Comparison of ENCODE assay signal across 4 fruit fly cellular contexts in the genomic region with DNA sequence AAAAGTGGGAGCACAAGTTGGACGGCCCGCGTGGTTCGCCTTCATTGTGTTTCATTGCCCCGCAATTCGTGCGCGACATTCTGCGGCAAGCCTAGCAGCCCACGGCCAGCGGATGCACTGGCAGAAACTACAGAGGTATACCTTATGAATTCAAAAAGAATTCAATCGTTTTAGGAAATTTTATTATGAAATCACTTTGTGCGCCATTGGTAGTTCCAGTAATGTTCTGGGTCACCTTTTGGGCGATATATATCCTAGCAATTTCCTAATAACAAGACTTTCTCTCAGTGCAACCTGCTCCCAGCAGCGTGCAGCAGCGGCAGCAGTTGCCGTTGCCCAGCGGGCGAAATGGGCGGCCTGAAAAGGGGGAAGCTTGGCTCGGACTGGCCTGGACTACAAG.
TF ChIP-seq lines count a peak whose summit lies in the region.

No protein-coding gene starts in this region.

- no peak for TF ChIP-seq CTCF in whole organism, embryonic (GFP tag; optimal IDR thresholded peaks at IDR 0.05; lab: Kevin White, UChicago)

TF ChIP-seq in whole organism, embryonic, 481 proteins besides CTCF, POLR2A, EP300 and RAD21 (continues in another document):
- TF ChIP-seq bsh (GFP tag; optimal IDR thresholded peaks at IDR 0.05; lab: Kevin White, UChicago) (peak; percentile 11 to 23), CG7963 (GFP tag; IDR thresholded peaks at IDR 0.05; lab: Robert Waterston, UW; ENCODE audit: partially characterized antibody) (no peak), B-H2 (GFP tag; optimal IDR thresholded peaks at IDR 0.05; lab: Kevin White, UChicago) (no peak), ara (GFP tag; IDR thresholded peaks at IDR 0.05; lab: Robert Waterston, UW) (peak; percentile 41; the same call in 1 of the 2 replicates), Ptx1 (GFP tag; IDR thresholded peaks at IDR 0.05; lab: Robert Waterston, UW) (0 out of 2 replicates have a peak, but pooled peaks have one; percentile 15), CG15011 (GFP tag; optimal IDR thresholded peaks at IDR 0.05; lab: Kevin White, UChicago) (no peak), HLHmδ (GFP tag; optimal IDR thresholded peaks at IDR 0.05; lab: Kevin White, UChicago) (no peak), pfk (GFP tag; optimal IDR thresholded peaks at IDR 0.05; lab: Kevin White, UChicago) (no peak), so (GFP tag; IDR thresholded peaks at IDR 0.05; lab: Robert Waterston, UW) (no peak), sim (GFP tag; IDR thresholded peaks at IDR 0.05; lab: Robert Waterston, UW) (no peak), phol (tag; optimal IDR thresholded peaks at IDR 0.05; lab: Kevin White, UChicago) (peak; percentile 4), CG10366 (GFP tag; IDR thresholded peaks at IDR 0.05; lab: Robert Waterston, UW) (no peak), CG3838 (GFP tag; optimal IDR thresholded peaks at IDR 0.05; lab: Kevin White, UChicago) (no peak), CG10321 (GFP tag; IDR thresholded peaks at IDR 0.05; lab: Robert Waterston, UW) (no peak), CG8089 (GFP tag; optimal IDR thresholded peaks at IDR 0.05; lab: Kevin White, UChicago) (no peak), Ada2b (GFP tag; IDR thresholded peaks at IDR 0.05; lab: Robert Waterston, UW) (no peak), ind (GFP tag; optimal IDR thresholded peaks at IDR 0.05; lab: Kevin White, UChicago) (no peak), CG3726 (GFP tag; IDR thresholded peaks at IDR 0.05; lab: Robert Waterston, UW) (no peak), TFAM (GFP tag; optimal IDR thresholded peaks at IDR 0.05; lab: Kevin White, UChicago) (no peak), eyg (GFP tag; optimal IDR thresholded peaks at IDR 0.05; lab: Kevin White, UChicago) (no peak), CG2712 (tag; optimal IDR thresholded peaks at IDR 0.05; lab: Kevin White, UChicago) (peak; percentile 12), gcm2 (GFP tag; optimal IDR thresholded peaks at IDR 0.05; lab: Kevin White, UChicago) (no peak)

TF ChIP-seq in whole organism, prepupa, 60 proteins besides CTCF, POLR2A, EP300 and RAD21 (continues in another document):
- TF ChIP-seq CG16779 (tag; optimal IDR thresholded peaks at IDR 0.05; lab: Kevin White, UChicago) = peak; percentile 42
- peak; percentile 76 for TF ChIP-seq CG8119 (GFP tag; IDR thresholded peaks at IDR 0.05; lab: Robert Waterston, UW)
- peak; percentile 22 for TF ChIP-seq Sox15 (GFP tag; optimal IDR thresholded peaks at IDR 0.05; lab: Kevin White, UChicago)
- peak; percentile 33 for TF ChIP-seq topi (GFP tag; optimal IDR thresholded peaks at IDR 0.05; lab: Kevin White, UChicago)
- TF ChIP-seq Ets96B (tag; optimal IDR thresholded peaks at IDR 0.05; lab: Kevin White, UChicago) = peak; percentile 70
- TF ChIP-seq Sox102F (GFP tag; optimal IDR thresholded peaks at IDR 0.05; lab: Kevin White, UChicago) = no peak
- peak; percentile 10 for TF ChIP-seq CG8632 (GFP tag; optimal IDR thresholded peaks at IDR 0.05; lab: Kevin White, UChicago)
- no peak for TF ChIP-seq Eip93F (GFP tag; optimal IDR thresholded peaks at IDR 0.05; lab: Kevin White, UChicago)
- TF ChIP-seq salr (GFP tag; optimal IDR thresholded peaks at IDR 0.05; lab: Kevin White, UChicago) = peak; percentile 40 to 51
- peak; percentile 51 for TF ChIP-seq CG6808 (GFP tag; optimal IDR thresholded peaks at IDR 0.05; lab: Kevin White, UChicago)
- peak; percentile 59 for TF ChIP-seq svp (GFP tag; lab: Kevin White, UChicago)
- peak; percentile 31 for TF ChIP-seq lz (GFP tag; optimal IDR thresholded peaks at IDR 0.05; lab: Kevin White, UChicago)
- peak; percentile 61 for TF ChIP-seq CG6276 (GFP tag; optimal IDR thresholded peaks at IDR 0.05; lab: Kevin White, UChicago)
- peak; percentile 0 for TF ChIP-seq CG11902 (GFP tag; optimal IDR thresholded peaks at IDR 0.05; lab: Kevin White, UChicago)
- TF ChIP-seq Hr38 (GFP tag; optimal IDR thresholded peaks at IDR 0.05; lab: Kevin White, UChicago) = no peak
- peak; percentile 62 for TF ChIP-seq Eip75B (GFP tag; optimal IDR thresholded peaks at IDR 0.05; lab: Kevin White, UChicago)
- TF ChIP-seq CG6163 (GFP tag; IDR thresholded peaks at IDR 0.05; lab: Robert Waterston, UW) = peak; percentile 89
- peak; percentile 68 for TF ChIP-seq CG10631 (GFP tag; optimal IDR thresholded peaks at IDR 0.05; lab: Kevin White, UChicago)
- TF ChIP-seq CG6792 (GFP tag; optimal IDR thresholded peaks at IDR 0.05; lab: Kevin White, UChicago) = peak; percentile 42
- TF ChIP-seq CG6854 (GFP tag; optimal IDR thresholded peaks at IDR 0.05; lab: Kevin White, UChicago) = no peak
- TF ChIP-seq CG34406 (GFP tag; optimal IDR thresholded peaks at IDR 0.05; lab: Kevin White, UChicago) = peak; percentile 31
- TF ChIP-seq Lpt (GFP tag; optimal IDR thresholded peaks at IDR 0.05; lab: Kevin White, UChicago) = peak; percentile 76
- TF ChIP-seq eg (GFP tag; IDR thresholded peaks at IDR 0.05; lab: Robert Waterston, UW) = peak; percentile 90

TF ChIP-seq in whole organism, pupa, 21 proteins besides CTCF, POLR2A, EP300 and RAD21:
- peak; percentile 75 for TF ChIP-seq Pif1A (GFP tag; optimal IDR thresholded peaks at IDR 0.05; lab: Kevin White, UChicago)
- TF ChIP-seq fd96Ca (GFP tag; IDR thresholded peaks at IDR 0.05; lab: Robert Waterston, UW) = peak; percentile 88
- TF ChIP-seq CG15710 (tag; optimal IDR thresholded peaks at IDR 0.05; lab: Kevin White, UChicago) = peak; percentile 62
- no peak for TF ChIP-seq Snoo (tag; optimal IDR thresholded peaks at IDR 0.05; lab: Kevin White, UChicago)
- peak; percentile 65 for TF ChIP-seq CG13204 (GFP tag; optimal IDR thresholded peaks at IDR 0.05; lab: Kevin White, UChicago)
- TF ChIP-seq CG8159 (tag; optimal IDR thresholded peaks at IDR 0.05; lab: Kevin White, UChicago) = peak; percentile 70
- TF ChIP-seq EcR (GFP tag; optimal IDR thresholded peaks at IDR 0.05; lab: Kevin White, UChicago) = no peak
- TF ChIP-seq CG8301 (tag; optimal IDR thresholded peaks at IDR 0.05; lab: Kevin White, UChicago) = peak; percentile 75
- TF ChIP-seq gl (tag; optimal IDR thresholded peaks at IDR 0.05; lab: Kevin White, UChicago) = peak; percentile 19
- peak; percentile 85 for TF ChIP-seq CG4496 (GFP tag; IDR thresholded peaks at IDR 0.05; lab: Robert Waterston, UW)
- peak; percentile 44 for TF ChIP-seq Pif1B (GFP tag; optimal IDR thresholded peaks at IDR 0.05; lab: Kevin White, UChicago)
- peak; percentile 66 for TF ChIP-seq CG34367 (tag; optimal IDR thresholded peaks at IDR 0.05; lab: Kevin White, UChicago)
- TF ChIP-seq CG12605 (GFP tag; IDR thresholded peaks at IDR 0.05; lab: Robert Waterston, UW) = peak; percentile 62
- TF ChIP-seq rn (GFP tag; IDR thresholded peaks at IDR 0.05; lab: Robert Waterston, UW) = peak; percentile 70
- TF ChIP-seq CG9948 (tag; optimal IDR thresholded peaks at IDR 0.05; lab: Kevin White, UChicago) = peak; percentile 70
- TF ChIP-seq CG17806 (tag; optimal IDR thresholded peaks at IDR 0.05; lab: Kevin White, UChicago) = peak; percentile 61
- peak; percentile 68 for TF ChIP-seq Ets98B (GFP tag; IDR thresholded peaks at IDR 0.05; lab: Robert Waterston, UW)
- no peak for TF ChIP-seq CG10348 (GFP tag; IDR thresholded peaks at IDR 0.05; lab: Robert Waterston, UW)
- no peak for TF ChIP-seq D1 (tag; optimal IDR thresholded peaks at IDR 0.05; lab: Kevin White, UChicago)
- peak; percentile 78 for TF ChIP-seq CG32121 (GFP tag; IDR thresholded peaks at IDR 0.05; lab: Robert Waterston, UW)
- peak; percentile 85 for TF ChIP-seq CG14655 (GFP tag; optimal IDR thresholded peaks at IDR 0.05; lab: Kevin White, UChicago)

TF ChIP-seq in whole organism, wandering third instar larva, 38 proteins besides CTCF, POLR2A, EP300 and RAD21:
- TF ChIP-seq rgr (GFP tag; optimal IDR thresholded peaks at IDR 0.05; lab: Kevin White, UChicago) (no peak), lola (GFP tag; optimal IDR thresholded peaks at IDR 0.05; lab: Kevin White, UChicago) (no peak), foxo (GFP tag; optimal IDR thresholded peaks at IDR 0.05; lab: Kevin White, UChicago) (peak in 1 of 2 experiments; percentile 16), psq (GFP tag; optimal IDR thresholded peaks at IDR 0.05; lab: Kevin White, UChicago) (no peak), ey (GFP tag; optimal IDR thresholded peaks at IDR 0.05; lab: Kevin White, UChicago) (peak; percentile 15), Vsx2 (GFP tag; optimal IDR thresholded peaks at IDR 0.05; lab: Kevin White, UChicago; ENCODE audit: partially characterized antibody) (no peak)
